Worm (Caenorhabditis elegans) whole organism, L1 larva: ENCODE results near the gene T26H5.8.

Experiments
- C16A3.4 ChIP-seq: fragments of 150-350 bp; optimal IDR thresholded peaks from 2 replicates; lab custom pipeline; 2014; ENCODE audit warnings: missing biosample characterization, missing genetic modification characterization
- C34B4.2 ChIP-seq: sonication (generic microtip); optimal IDR thresholded peaks from 2 replicates; lab custom pipeline; 2017; ENCODE audit warnings: mild to moderate bottlenecking, missing genetic modification characterization, missing compliant biosample characterization
- Y116A8C.19 ChIP-seq: sonication (generic microtip); optimal IDR thresholded peaks from 2 replicates; lab custom pipeline; 2016; ENCODE audit warnings: missing compliant biosample characterization, missing genetic modification characterization, borderline replicate concordance
- aha-1 ChIP-seq: fragments of 150-350 bp; optimal IDR thresholded peaks from 2 replicates; lab custom pipeline; 2014; ENCODE audit warnings: missing biosample characterization, missing genetic modification characterization
- alr-1 ChIP-seq: fragments of 200-800 bp; sonication (Bioruptor generic); optimal IDR thresholded peaks from 2 replicates; lab custom pipeline; 2018; ENCODE audit warnings: borderline replicate concordance, mild to moderate bottlenecking, missing genetic modification characterization, missing compliant biosample characterization
- ces-1 ChIP-seq: fragments of 150-350 bp; optimal IDR thresholded peaks from 2 replicates; lab custom pipeline; 2014; ENCODE audit warnings: missing biosample characterization, missing genetic modification reagents, missing genetic modification characterization
- elt-2 ChIP-seq: sonication (generic microtip); optimal IDR thresholded peaks from 2 replicates; lab custom pipeline; 2016; ENCODE audit warnings: missing genetic modification characterization, mild to moderate bottlenecking, inconsistent platforms, missing compliant biosample characterization, missing genetic modification reagents
- elt-3 ChIP-seq, 6 experiments: fragments of 150-350 bp in 1 of 6; sonication (generic microtip); optimal IDR thresholded peaks; 2 replicates each; lab custom pipeline; 2017 to 2018; ENCODE audit warnings: missing biosample characterization in 6 of 6, missing genetic modification characterization in 6 of 6, inconsistent platforms in 1 of 6
- fkh-10 ChIP-seq: sonication (generic microtip); optimal IDR thresholded peaks from 2 replicates; lab custom pipeline; 2017; ENCODE audit warnings: missing biosample characterization, missing genetic modification reagents, missing genetic modification characterization
- fkh-8 ChIP-seq: sonication (generic microtip); optimal IDR thresholded peaks from 2 replicates; lab custom pipeline; 2016; ENCODE audit warnings: mild to moderate bottlenecking, missing genetic modification characterization, missing compliant biosample characterization
- hlh-4 ChIP-seq: sonication (generic microtip); optimal IDR thresholded peaks from 2 replicates; lab custom pipeline; 2016; ENCODE audit warnings: mild to moderate bottlenecking, missing genetic modification characterization, missing compliant biosample characterization
- hpl-2 ChIP-seq: fragments of 150-350 bp; optimal IDR thresholded peaks from 2 replicates; lab custom pipeline; 2014; ENCODE audit warnings: missing biosample characterization, missing genetic modification reagents, missing genetic modification characterization
- irx-1 ChIP-seq: sonication (generic microtip); optimal IDR thresholded peaks from 2 replicates; lab custom pipeline; 2016; ENCODE audit warnings: missing genetic modification characterization, missing compliant biosample characterization
- lin-13 ChIP-seq: fragments of 150-350 bp; optimal IDR thresholded peaks from 2 replicates; lab custom pipeline; 2014; ENCODE audit warnings: missing biosample characterization, missing genetic modification reagents, missing genetic modification characterization
- lin-14 ChIP-seq: fragments of 200-800 bp; sonication (Bioruptor generic); optimal IDR thresholded peaks from 2 replicates; lab custom pipeline; 2018; ENCODE audit warnings: mild to moderate bottlenecking, missing genetic modification characterization, moderate library complexity, missing compliant biosample characterization
- lin-39 ChIP-seq: fragments of 150-350 bp; optimal IDR thresholded peaks from 2 replicates; lab custom pipeline; 2014; ENCODE audit warnings: missing biosample characterization, missing genetic modification reagents, missing genetic modification characterization
- lir-3 ChIP-seq: sonication (generic microtip); optimal IDR thresholded peaks from 2 replicates; lab custom pipeline; 2016; ENCODE audit warnings: mild to moderate bottlenecking, missing genetic modification characterization, moderate library complexity, missing compliant biosample characterization; ENCODE audit not compliant: poor library complexity
- mab-9 ChIP-seq: fragments of 200-800 bp; sonication (Bioruptor generic); IDR thresholded peaks from 2 replicates; pipeline ENCODE4 v1.3.6; 2022; ENCODE audit warnings: missing genetic modification reagents, missing genetic modification characterization, missing compliant biosample characterization
- mdl-1 ChIP-seq, 2 experiments: fragments of 150-350 bp; optimal IDR thresholded peaks; 2 replicates each; lab custom pipeline; 2014 to 2017; ENCODE audit warnings: missing biosample characterization in 2 of 2, missing genetic modification characterization in 2 of 2, inconsistent platforms in 1 of 2
- nhr-12 ChIP-seq: sonication (generic microtip); optimal IDR thresholded peaks from 2 replicates; lab custom pipeline; 2017; ENCODE audit warnings: missing biosample characterization, missing genetic modification characterization
- nhr-20 ChIP-seq: sonication (generic microtip); optimal IDR thresholded peaks from 2 replicates; lab custom pipeline; 2016; ENCODE audit warnings: mild to moderate bottlenecking, missing genetic modification characterization, missing compliant biosample characterization
- nhr-237 ChIP-seq: fragments of 150-350 bp; optimal IDR thresholded peaks from 2 replicates; lab custom pipeline; 2014; ENCODE audit warnings: missing biosample characterization, missing genetic modification characterization
- nhr-47 ChIP-seq: sonication (generic microtip); optimal IDR thresholded peaks from 2 replicates; lab custom pipeline; 2016; ENCODE audit warnings: mild to moderate bottlenecking, missing genetic modification characterization, moderate library complexity, missing compliant biosample characterization
- nhr-76 ChIP-seq: sonication (generic microtip); optimal IDR thresholded peaks from 2 replicates; lab custom pipeline; 2017; ENCODE audit warnings: missing biosample characterization, missing genetic modification characterization
- nhr-84 ChIP-seq: sonication (generic microtip); optimal IDR thresholded peaks from 2 replicates; lab custom pipeline; 2017; ENCODE audit warnings: missing biosample characterization, missing genetic modification characterization
- nhr-85 ChIP-seq: sonication (generic microtip); peaks from one replicate; lab custom pipeline; 2016; ENCODE audit warnings: missing genetic modification characterization, inconsistent platforms, missing compliant biosample characterization
- nhr-90 ChIP-seq: sonication (generic microtip); optimal IDR thresholded peaks from 2 replicates; lab custom pipeline; 2016; ENCODE audit warnings: mild to moderate bottlenecking, missing genetic modification characterization, missing compliant biosample characterization; ENCODE audit not compliant: poor library complexity
- pax-3 ChIP-seq: fragments of 200-800 bp; sonication (Bioruptor generic); optimal IDR thresholded peaks from 2 replicates; lab custom pipeline; 2018; ENCODE audit warnings: mild to moderate bottlenecking, missing genetic modification characterization, moderate library complexity, missing compliant biosample characterization
- skn-1 ChIP-seq: fragments of 150-350 bp; optimal IDR thresholded peaks from 2 replicates; lab custom pipeline; 2014; ENCODE audit warnings: missing biosample characterization, missing genetic modification characterization
- sup-37 ChIP-seq: fragments of 200-800 bp; sonication (Bioruptor generic); optimal IDR thresholded peaks from 2 replicates; lab custom pipeline; 2018; ENCODE audit warnings: mild to moderate bottlenecking, missing genetic modification characterization, missing compliant biosample characterization
- tbx-2 ChIP-seq: sonication (generic microtip); optimal IDR thresholded peaks from 2 replicates; lab custom pipeline; 2016; ENCODE audit warnings: missing genetic modification characterization, missing compliant biosample characterization
- tlp-1 ChIP-seq: fragments of 150-350 bp; optimal IDR thresholded peaks from 2 replicates; lab custom pipeline; 2014; ENCODE audit warnings: missing biosample characterization, missing genetic modification characterization
- unc-86 ChIP-seq: sonication (generic microtip); optimal IDR thresholded peaks from 2 replicates; lab custom pipeline; 2016; ENCODE audit warnings: missing genetic modification characterization, missing compliant biosample characterization
- zag-1 ChIP-seq: fragments of 150-350 bp; optimal IDR thresholded peaks from 2 replicates; lab custom pipeline; 2014; ENCODE audit warnings: missing biosample characterization, missing genetic modification characterization

Gene T26H5.8

ce11 chrV:15479107-15479506, 46.6 kb upstream of the T26H5.8 start:
- TF ChIP-seq nhr-47 (tag; lab: Kevin White, UChicago) (no peak), fkh-10 (no peak), hlh-4 (tag; lab: Kevin White, UChicago) (no peak)

- TF ChIP-seq C16A3.4 (tag; lab: Kevin White, UChicago) = no peak
- peak; percentile 22 for TF ChIP-seq elt-2 (tag; lab: Kevin White, UChicago)
- TF ChIP-seq nhr-20 (tag; lab: Kevin White, UChicago) = no peak
- no peak for TF ChIP-seq irx-1 (tag; lab: Kevin White, UChicago)
Observed at ce11 chrV:15478597-15478996, 46.1 kb upstream of the T26H5.8 start, which contains the start of gene C06B8.2. Gene C06B8.2, minus strand, starts transcription at chrV:15478749.

- TF ChIP-seq sup-37 (GFP tag; lab: Kevin White, UChicago) (no peak), fkh-10 (no peak), nhr-84 (tag; lab: Kevin White, UChicago) (no peak), hpl-2 (GFP tag; lab: Kevin White, UChicago) (no peak), mdl-1 (tag; optimal IDR thresholded peaks at IDR 0.05; lab: Kevin White, UChicago) (no peak), elt-3 (tag; optimal IDR thresholded peaks at IDR 0.05; lab: Kevin White, UChicago) (no peak), aha-1 (tag; lab: Kevin White, UChicago) (no peak), skn-1 (tag; lab: Kevin White, UChicago) (no peak), nhr-237 (tag; lab: Kevin White, UChicago) (no peak), ces-1 (GFP tag; lab: Kevin White, UChicago) (no peak), Y116A8C.19 (tag; lab: Kevin White, UChicago) (no peak), irx-1 (tag; lab: Kevin White, UChicago) (no peak), fkh-8 (tag; lab: Kevin White, UChicago) (no peak), tlp-1 (tag; lab: Kevin White, UChicago) (no peak)
Observed at ce11 chrV:15471029-15471428, 38.5 kb upstream of the T26H5.8 start, which contains the start of gene dpf-1. Gene dpf-1, plus strand, starts transcription at chrV:15471329.

ce11 chrV:15466719-15467118, 34.2 kb upstream of the T26H5.8 start:
- TF ChIP-seq skn-1 (tag; lab: Kevin White, UChicago) = no peak
- no peak for TF ChIP-seq lin-14
- no peak for TF ChIP-seq nhr-12 (tag; lab: Kevin White, UChicago)
- TF ChIP-seq lin-13 (GFP tag; lab: Kevin White, UChicago) = no peak
- no peak for TF ChIP-seq nhr-76
- no peak for TF ChIP-seq C34B4.2 (tag; lab: Kevin White, UChicago)
- no peak for TF ChIP-seq fkh-10
- no peak for TF ChIP-seq ces-1 (GFP tag; lab: Kevin White, UChicago)
- no peak for TF ChIP-seq nhr-90 (tag; lab: Kevin White, UChicago)
- TF ChIP-seq mab-9 (GFP tag; lab: Robert Waterston, UW) = no peak
- TF ChIP-seq elt-2 (tag; lab: Kevin White, UChicago) = no peak
- no peak for TF ChIP-seq zag-1 (tag; lab: Kevin White, UChicago)

- TF ChIP-seq alr-1 (no peak), tbx-2 (tag; lab: Kevin White, UChicago) (no peak), C16A3.4 (tag; lab: Kevin White, UChicago) (no peak), lin-14 (no peak), lin-39 (tag; lab: Kevin White, UChicago) (no peak), unc-86 (no peak), nhr-85 (peak; percentile 44), pax-3 (tag; lab: Kevin White, UChicago) (no peak), lir-3 (tag; lab: Kevin White, UChicago) (no peak)
Observed at ce11 chrV:15466017-15466416, 33.5 kb upstream of the T26H5.8 start.
